Worm (Caenorhabditis elegans) whole organism, L1 larva: ENCODE results near the gene gpa-18.
A peak's percentile ranks its signal among the peaks of the same experiment; 100 is the strongest.
"Not testable (repeated sequence)": the region's sequence is repeated elsewhere in the genome, so short reads cannot be mapped to it uniquely, and the experiment has no call there.

Experiments
- F16B12.6 ChIP-seq: fragments of 150-350 bp; optimal IDR thresholded peaks from 2 replicates; lab custom pipeline; 2014; ENCODE audit warnings: missing biosample characterization, missing genetic modification characterization
- Y116A8C.19 ChIP-seq: sonication (generic microtip); optimal IDR thresholded peaks from 2 replicates; lab custom pipeline; 2016; ENCODE audit warnings: missing compliant biosample characterization, missing genetic modification characterization, borderline replicate concordance
- blmp-1 ChIP-seq: fragments of 150-350 bp; optimal IDR thresholded peaks from 2 replicates; lab custom pipeline; 2014; ENCODE audit warnings: missing biosample characterization, missing genetic modification characterization
- dpl-1 ChIP-seq, 3 experiments: fragments of 150-350 bp in 2 of 3; sonication (generic microtip) in 1 of 3; optimal IDR thresholded peaks; 2 replicates each; lab custom pipeline; 2014 to 2017; ENCODE audit warnings: missing biosample characterization in 3 of 3, missing genetic modification characterization in 3 of 3, missing genetic modification reagents in 3 of 3
- dsc-1 ChIP-seq: sonication (generic microtip); optimal IDR thresholded peaks from 2 replicates; lab custom pipeline; 2016; ENCODE audit warnings: mild to moderate bottlenecking, missing genetic modification characterization, missing compliant biosample characterization
- efl-1 ChIP-seq, 4 experiments: fragments of 150-350 bp; optimal IDR thresholded peaks in 3 of 4; peaks in 1 of 4; 1 replicate in 1 of 4; 2 replicates in 3 of 4; lab custom pipeline; 2014; ENCODE audit warnings: missing biosample characterization in 2 of 4, missing genetic modification characterization in 2 of 4, missing genetic modification reagents in 2 of 4
- egl-27 ChIP-seq, 2 experiments: fragments of 150-350 bp in 1 of 2; sonication (generic microtip); optimal IDR thresholded peaks; 3 replicates each; lab custom pipeline; 2017 to 2018; ENCODE audit warnings: missing biosample characterization in 2 of 2, missing genetic modification characterization in 2 of 2, missing genetic modification reagents in 2 of 2
- elt-3 ChIP-seq, 6 experiments: fragments of 150-350 bp in 1 of 6; sonication (generic microtip); optimal IDR thresholded peaks; 2 replicates each; lab custom pipeline; 2017 to 2018; ENCODE audit warnings: missing biosample characterization in 6 of 6, missing genetic modification characterization in 6 of 6, inconsistent platforms in 1 of 6
- ets-5 ChIP-seq: fragments of 200-800 bp; sonication (Bioruptor generic); IDR thresholded peaks from 2 replicates; pipeline ENCODE4 v1.3.6; 2022; ENCODE audit warnings: missing genetic modification characterization, missing compliant biosample characterization
- fos-1 ChIP-seq: fragments of 150-350 bp; optimal IDR thresholded peaks from 2 replicates; lab custom pipeline; 2014; ENCODE audit warnings: missing biosample characterization, missing genetic modification characterization
- grh-1 ChIP-seq: fragments of 200-800 bp; sonication (Bioruptor generic); IDR thresholded peaks from 2 replicates; pipeline ENCODE4 v1.3.6; 2022; ENCODE audit warnings: missing genetic modification reagents, missing genetic modification characterization, missing compliant biosample characterization
- hlh-4 ChIP-seq: sonication (generic microtip); optimal IDR thresholded peaks from 2 replicates; lab custom pipeline; 2016; ENCODE audit warnings: mild to moderate bottlenecking, missing genetic modification characterization, missing compliant biosample characterization
- hpl-2 ChIP-seq: fragments of 150-350 bp; optimal IDR thresholded peaks from 2 replicates; lab custom pipeline; 2014; ENCODE audit warnings: missing biosample characterization, missing genetic modification reagents, missing genetic modification characterization
- lin-13 ChIP-seq: fragments of 150-350 bp; optimal IDR thresholded peaks from 2 replicates; lab custom pipeline; 2014; ENCODE audit warnings: missing biosample characterization, missing genetic modification reagents, missing genetic modification characterization
- lin-14 ChIP-seq: fragments of 200-800 bp; sonication (Bioruptor generic); optimal IDR thresholded peaks from 2 replicates; lab custom pipeline; 2018; ENCODE audit warnings: mild to moderate bottlenecking, missing genetic modification characterization, moderate library complexity, missing compliant biosample characterization
- mdl-1 ChIP-seq, 2 experiments: fragments of 150-350 bp; optimal IDR thresholded peaks; 2 replicates each; lab custom pipeline; 2014 to 2017; ENCODE audit warnings: missing biosample characterization in 2 of 2, missing genetic modification characterization in 2 of 2, inconsistent platforms in 1 of 2
- mep-1 ChIP-seq: fragments of 150-350 bp; optimal IDR thresholded peaks from 2 replicates; lab custom pipeline; 2014; ENCODE audit warnings: missing biosample characterization, missing genetic modification characterization
- nhr-20 ChIP-seq: sonication (generic microtip); optimal IDR thresholded peaks from 2 replicates; lab custom pipeline; 2016; ENCODE audit warnings: mild to moderate bottlenecking, missing genetic modification characterization, missing compliant biosample characterization
- nhr-47 ChIP-seq: sonication (generic microtip); optimal IDR thresholded peaks from 2 replicates; lab custom pipeline; 2016; ENCODE audit warnings: mild to moderate bottlenecking, missing genetic modification characterization, moderate library complexity, missing compliant biosample characterization
- nhr-77 ChIP-seq: fragments of 150-350 bp; optimal IDR thresholded peaks from 2 replicates; lab custom pipeline; 2014; ENCODE audit warnings: missing biosample characterization, missing genetic modification characterization
- nhr-85 ChIP-seq: sonication (generic microtip); peaks from one replicate; lab custom pipeline; 2016; ENCODE audit warnings: missing genetic modification characterization, inconsistent platforms, missing compliant biosample characterization
- nhr-90 ChIP-seq: sonication (generic microtip); optimal IDR thresholded peaks from 2 replicates; lab custom pipeline; 2016; ENCODE audit warnings: mild to moderate bottlenecking, missing genetic modification characterization, missing compliant biosample characterization; ENCODE audit not compliant: poor library complexity
- pag-3 ChIP-seq: sonication (generic microtip); optimal IDR thresholded peaks from 2 replicates; lab custom pipeline; 2017; ENCODE audit warnings: missing genetic modification characterization, mild to moderate bottlenecking, missing compliant biosample characterization, antibody characterized with exemption, borderline replicate concordance; ENCODE audit not compliant: insufficient read depth
- snu-23 ChIP-seq: sonication (generic microtip); optimal IDR thresholded peaks from 2 replicates; lab custom pipeline; 2016; ENCODE audit warnings: missing genetic modification characterization, missing compliant biosample characterization
- sox-4 ChIP-seq: sonication (generic microtip); optimal IDR thresholded peaks from 2 replicates; lab custom pipeline; 2016; ENCODE audit warnings: missing genetic modification characterization, missing compliant biosample characterization
- sptf-1 ChIP-seq: fragments of 150-350 bp; optimal IDR thresholded peaks from 2 replicates; lab custom pipeline; 2014; ENCODE audit warnings: missing biosample characterization, missing genetic modification characterization
- tlp-1 ChIP-seq: fragments of 150-350 bp; optimal IDR thresholded peaks from 2 replicates; lab custom pipeline; 2014; ENCODE audit warnings: missing biosample characterization, missing genetic modification characterization
- unc-130 ChIP-seq: fragments of 150-350 bp; optimal IDR thresholded peaks from 2 replicates; lab custom pipeline; 2017; ENCODE audit warnings: missing biosample characterization, missing genetic modification characterization, inconsistent platforms
- unc-86 ChIP-seq: sonication (generic microtip); optimal IDR thresholded peaks from 2 replicates; lab custom pipeline; 2016; ENCODE audit warnings: missing genetic modification characterization, missing compliant biosample characterization
- vab-15 ChIP-seq: sonication (generic microtip); optimal IDR thresholded peaks from 2 replicates; lab custom pipeline; 2017; ENCODE audit warnings: missing genotype, mild to moderate bottlenecking, missing genetic modification characterization, missing compliant biosample characterization
- zip-4 ChIP-seq: fragments of 200-800 bp; sonication (Bioruptor generic); optimal IDR thresholded peaks from 2 replicates; lab custom pipeline; 2018; ENCODE audit warnings: mild to moderate bottlenecking, missing genetic modification characterization, moderate library complexity, missing compliant biosample characterization

gpa-18 gene

DNA sequence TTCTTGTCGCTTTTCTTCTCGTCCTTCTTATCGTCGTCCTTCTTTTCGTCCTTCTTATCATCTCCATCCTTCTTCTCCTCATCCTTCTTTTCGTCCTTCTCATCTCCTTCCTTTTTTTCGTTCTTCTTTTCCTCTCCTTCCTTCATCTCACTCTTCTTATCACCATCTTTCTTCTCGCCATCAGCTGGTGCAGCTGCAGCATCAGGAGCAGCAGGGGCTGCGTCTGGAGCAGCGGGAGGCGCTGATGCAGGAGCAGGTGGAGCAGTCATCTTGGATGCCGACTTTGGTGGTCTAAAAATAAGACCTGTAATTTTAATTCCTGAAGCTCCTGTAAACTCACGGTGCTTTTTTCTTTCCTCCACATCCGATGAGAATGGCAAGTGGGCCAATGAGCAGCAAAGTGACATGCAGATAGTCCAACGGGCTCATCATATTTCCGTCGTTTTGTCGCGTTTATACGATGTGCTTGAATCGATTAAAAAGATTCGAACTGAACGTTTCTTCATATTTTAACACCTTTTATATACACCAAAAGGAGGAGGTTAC lies 29.9 kb upstream of the gpa-18 start, which contains the start of gene cylc-1:
Gene cylc-1 (minus strand): TSS at position 496 of the 546 bp plus-strand sequence.
- TF ChIP-seq pag-3, blmp-1, unc-130 (tag; lab: Kevin White, UChicago): not testable (repeated sequence)

- TF ChIP-seq lin-13 (GFP tag; lab: Kevin White, UChicago) (no peak), mdl-1 (tag; optimal IDR thresholded peaks at IDR 0.05; lab: Kevin White, UChicago) (no peak), dsc-1 (tag; lab: Kevin White, UChicago) (no peak), vab-15 (no peak), egl-27 (tag; optimal IDR thresholded peaks at IDR 0.05; lab: Kevin White, UChicago) (no peak), nhr-77 (no peak), elt-3 (tag; optimal IDR thresholded peaks at IDR 0.05; lab: Kevin White, UChicago) (no peak), nhr-20 (no peak), ets-5 (GFP tag; lab: Robert Waterston, UW) (no peak), nhr-47 (tag; lab: Kevin White, UChicago) (no peak), sptf-1 (no peak), zip-4 (no peak), nhr-90 (no peak), mep-1 (tag; lab: Kevin White, UChicago) (no peak), unc-86 (tag; lab: Kevin White, UChicago) (no peak), snu-23 (no peak), nhr-85 (no peak)
These were observed 28.8 kb upstream of the gpa-18 start, which contains the start of gene Y59E9AL.8 for ce11 chrIV:5224238-5224637. Gene Y59E9AL.8 (minus strand): TSS chrIV:5224338.

- no peak for TF ChIP-seq sox-4 (tag; lab: Kevin White, UChicago)
- TF ChIP-seq grh-1 (GFP tag; lab: Robert Waterston, UW), result no peak
- no peak for TF ChIP-seq pag-3 (tag; lab: Kevin White, UChicago)
- TF ChIP-seq Y116A8C.19 (tag; lab: Kevin White, UChicago), result no peak
- TF ChIP-seq tlp-1, result no peak
- TF ChIP-seq dpl-1 (GFP tag; optimal IDR thresholded peaks at IDR 0.05; lab: Kevin White, UChicago), result no peak
- TF ChIP-seq hpl-2 (GFP tag; lab: Kevin White, UChicago), result no peak
- TF ChIP-seq mep-1 (tag; lab: Kevin White, UChicago), result no peak
- no peak for TF ChIP-seq efl-1 (optimal IDR thresholded peaks at IDR 0.05; lab: Kevin White, UChicago)
- no peak for TF ChIP-seq efl-1 (GFP tag; optimal IDR thresholded peaks at IDR 0.05 in 1 of 2; lab: Kevin White, UChicago)
- no peak for TF ChIP-seq unc-130 (tag; lab: Kevin White, UChicago)
- TF ChIP-seq vab-15, result no peak
These were observed 26.3 kb upstream of the gpa-18 start for ce11 chrIV:5221721-5222120.

DNA sequence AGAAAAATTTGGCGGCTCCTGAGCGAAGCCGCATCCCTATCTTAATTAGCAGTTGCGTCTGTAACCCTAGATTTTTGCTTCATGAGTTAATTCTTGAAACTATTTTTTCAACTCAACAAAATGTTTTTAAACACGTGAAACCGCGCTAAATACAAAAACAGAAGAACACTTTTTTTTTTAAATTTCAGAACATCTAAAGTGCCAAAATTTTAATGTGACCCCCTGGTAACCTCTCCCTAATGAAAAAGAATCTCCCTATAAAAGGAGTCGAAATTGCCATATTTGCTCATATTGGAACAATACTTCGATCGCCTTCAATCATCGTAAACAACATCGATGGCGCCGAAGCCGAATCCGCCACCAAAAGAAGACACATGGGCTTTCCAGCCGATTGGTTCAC lies 23.1 kb upstream of the gpa-18 start, which contains the start of gene nsph-4.2:
Gene nsph-4.2 (plus strand): TSS at position 301 of the 400 bp plus-strand sequence.
- not testable (repeated sequence) for TF ChIP-seq fos-1 (tag; lab: Kevin White, UChicago); nhr-90; F16B12.6 (tag; lab: Kevin White, UChicago)

ce11 chrIV:5216349-5216748 lies 20.9 kb upstream of the gpa-18 start:
- TF ChIP-seq F16B12.6 (tag; lab: Kevin White, UChicago), result no peak
- peak in 2 of 6 experiments; percentile 17 to 22 for TF ChIP-seq elt-3 (tag; optimal IDR thresholded peaks at IDR 0.05; lab: Kevin White, UChicago)
- peak; percentile 48 for TF ChIP-seq blmp-1 (tag; lab: Kevin White, UChicago)
- TF ChIP-seq lin-14 (GFP tag; lab: Kevin White, UChicago), result peak; percentile 33
- no peak for TF ChIP-seq hlh-4 (tag; lab: Kevin White, UChicago)
